Worm (Caenorhabditis elegans) whole organism, L4 larva: ENCODE results near the gene nhr-208.

Experiments
- arid-1 ChIP-seq: fragments of 200-800 bp; sonication (Bioruptor generic); conservative IDR thresholded peaks from 2 replicates; pipeline ENCODE4 v1.3.6; 2022; ENCODE audit warnings: missing genetic modification reagents, missing genetic modification characterization, missing compliant biosample characterization
- ceh-82 ChIP-seq: sonication (generic microtip); optimal IDR thresholded peaks from 2 replicates; lab custom pipeline; 2017; ENCODE audit warnings: missing biosample characterization, missing genetic modification characterization
- mdt-29 ChIP-seq: fragments of 200-800 bp; sonication (Bioruptor generic); IDR thresholded peaks from 2 replicates; pipeline ENCODE4 v1.3.6; 2022; ENCODE audit warnings: missing genetic modification reagents, missing genetic modification characterization, missing compliant biosample characterization
- nhr-42 ChIP-seq: fragments of 200-800 bp; sonication (Bioruptor generic); IDR thresholded peaks from 2 replicates; pipeline ENCODE4 v1.3.6; 2022; ENCODE audit warnings: missing genetic modification characterization, missing compliant biosample characterization
- nhr-6 ChIP-seq: fragments of 150-350 bp; optimal IDR thresholded peaks from 2 replicates; lab custom pipeline; 2014; ENCODE audit warnings: missing biosample characterization, missing genetic modification characterization
- unc-62 ChIP-seq, 3 experiments: fragments of 150-350 bp in 1 of 3; sonication (generic microtip); optimal IDR thresholded peaks in 2 of 3; peaks in 1 of 3; 1 replicate in 1 of 3; 2 replicates in 2 of 3; lab custom pipeline; 2014 to 2017; ENCODE audit warnings: missing biosample characterization in 3 of 3, missing genetic modification characterization in 3 of 3, missing genetic modification reagents in 3 of 3, missing genotype in 1 of 3
- zag-1 ChIP-seq: fragments of 150-350 bp; optimal IDR thresholded peaks from 2 replicates; lab custom pipeline; 2014; ENCODE audit warnings: missing biosample characterization, missing genetic modification characterization

DNA sequence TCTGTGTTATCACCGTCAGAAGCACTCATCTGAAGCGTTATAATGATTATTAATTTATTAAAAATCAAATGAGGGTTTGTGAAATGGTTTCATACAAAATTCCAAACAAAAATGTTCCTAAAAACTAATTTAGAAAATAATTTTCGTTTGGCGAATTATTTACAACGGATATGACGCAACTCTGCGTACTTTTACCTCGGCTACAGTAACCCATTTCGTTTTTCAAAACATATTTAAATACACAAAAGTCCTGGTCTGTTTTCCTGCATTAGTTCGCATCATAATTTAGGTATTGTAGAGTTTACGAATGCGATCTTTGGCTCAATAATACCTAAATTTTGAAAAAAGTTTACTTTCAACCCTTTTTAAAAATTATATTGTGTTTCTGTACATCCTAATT, 34.4 kb upstream of the nhr-208 start, which contains the start of gene R07B7.2:
- TF ChIP-seq unc-62 (GFP tag; optimal IDR thresholded peaks at IDR 0.05 in 1 of 2; lab: Kevin White, UChicago) = no peak
- no peak for TF ChIP-seq unc-62 (tag; optimal IDR thresholded peaks at IDR 0.05; lab: Kevin White, UChicago)
- TF ChIP-seq ceh-82 (tag; lab: Kevin White, UChicago) = no peak
- TF ChIP-seq zag-1 (tag; lab: Kevin White, UChicago) = no peak
- no peak for TF ChIP-seq mdt-29 (GFP tag; lab: Robert Waterston, UW)
- TF ChIP-seq nhr-42 (GFP tag; lab: Robert Waterston, UW) = no peak
- TF ChIP-seq arid-1 (GFP tag; lab: Robert Waterston, UW) = no peak
- TF ChIP-seq nhr-6 (tag; lab: Kevin White, UChicago) = no peak
